Fruit fly (Drosophila melanogaster) whole organism, embryonic: ENCODE measurements around the gene mRpS18B.

Experiments used
- Abd-B ChIP-seq: fragments of 200-800 bp; sonication (Bioruptor generic); optimal IDR thresholded peaks from 2 replicates; lab custom pipeline; 2018; ENCODE audit warnings: missing biosample characterization, mild to moderate bottlenecking, missing genetic modification characterization, moderate library complexity
- Atf-2 ChIP-seq: fragments of 200-800 bp; sonication (Bioruptor generic); optimal IDR thresholded peaks from 2 replicates; lab custom pipeline; 2016; ENCODE audit warnings: missing biosample characterization, missing genetic modification characterization
- CG10209 ChIP-seq: fragments of 200-800 bp; sonication (Bioruptor generic); optimal IDR thresholded peaks from 3 replicates; lab custom pipeline; 2017; ENCODE audit warnings: missing biosample characterization, mild to moderate bottlenecking, missing genetic modification characterization, missing genetic modification reagents
- CG10565 ChIP-seq: fragments of 200-800 bp; sonication (Bioruptor generic); optimal IDR thresholded peaks from 3 replicates; lab custom pipeline; 2016; ENCODE audit warnings: missing biosample characterization, mild to moderate bottlenecking, missing genetic modification characterization
- CG11696 ChIP-seq: fragments of 200-800 bp; sonication (Bioruptor generic); IDR thresholded peaks from 2 replicates; pipeline ENCODE4 v1.3.6; 2022; ENCODE audit warnings: missing biosample characterization, missing genetic modification characterization
- CG13123 ChIP-seq: fragments of 200-800 bp; sonication (Bioruptor generic); optimal IDR thresholded peaks from 2 replicates; lab custom pipeline; 2016; ENCODE audit warnings: missing biosample characterization, missing genetic modification characterization
- CG13894 ChIP-seq: fragments of 200-800 bp; sonication (Bioruptor generic); optimal IDR thresholded peaks from 3 replicates; lab custom pipeline; 2018; ENCODE audit warnings: missing biosample characterization, mild to moderate bottlenecking, missing genetic modification characterization, moderate library complexity
- CG15011 ChIP-seq: fragments of 200-800 bp; sonication (Bioruptor generic); optimal IDR thresholded peaks from 3 replicates; lab custom pipeline; 2018; ENCODE audit warnings: missing biosample characterization, mild to moderate bottlenecking, missing genetic modification characterization
- CG1792 ChIP-seq: fragments of 200-800 bp; sonication (Bioruptor generic); optimal IDR thresholded peaks from 2 replicates; lab custom pipeline; 2016; ENCODE audit warnings: missing biosample characterization, missing genetic modification characterization
- CG18262 ChIP-seq: fragments of 200-800 bp; optimal IDR thresholded peaks from 3 replicates; lab custom pipeline; 2019; ENCODE audit warnings: missing biosample characterization, mild to moderate bottlenecking, missing genetic modification characterization, moderate library complexity
- CG4617 ChIP-seq: fragments of 200-800 bp; sonication (Bioruptor generic); optimal IDR thresholded peaks from 3 replicates; lab custom pipeline; 2016; ENCODE audit warnings: missing biosample characterization, missing genetic modification characterization, borderline replicate concordance
- CG6175 ChIP-seq: fragments of 200-800 bp; sonication (Bioruptor generic); IDR thresholded peaks from 3 replicates; pipeline ENCODE4 v1.3.6; 2022; ENCODE audit warnings: missing biosample characterization, missing genetic modification characterization
- CG6765 ChIP-seq: fragments of 200-800 bp; sonication (Bioruptor generic); optimal IDR thresholded peaks from 3 replicates; lab custom pipeline; 2017; ENCODE audit warnings: missing biosample characterization, mild to moderate bottlenecking, missing genetic modification characterization
- CG7271 ChIP-seq: fragments of 200-800 bp; sonication (Bioruptor generic); optimal IDR thresholded peaks from 2 replicates; lab custom pipeline; 2018; ENCODE audit warnings: missing biosample characterization, mild to moderate bottlenecking, missing genetic modification characterization, moderate library complexity
- CG7786 ChIP-seq: fragments of 200-800 bp; sonication (Bioruptor generic); optimal IDR thresholded peaks from 2 replicates; lab custom pipeline; 2016; ENCODE audit warnings: missing biosample characterization, missing genetic modification characterization
- CTCF ChIP-seq: fragments of 200-800 bp; sonication (Bioruptor generic); optimal IDR thresholded peaks from 2 replicates; lab custom pipeline; 2017; ENCODE audit warnings: missing biosample characterization, mild to moderate bottlenecking, missing genetic modification characterization, moderate library complexity
- CrebB ChIP-seq: fragments of 200-800 bp; sonication (Bioruptor generic); optimal IDR thresholded peaks from 3 replicates; lab custom pipeline; 2018; ENCODE audit warnings: missing biosample characterization, mild to moderate bottlenecking, missing genetic modification characterization
- D ChIP-seq, 2 experiments: fragments of 200-800 bp in 1 of 2; fragments of >200 bp in 1 of 2; sonication (Bioruptor generic) in 1 of 2; optimal IDR thresholded peaks; 2 replicates in 1 of 2; 3 replicates in 1 of 2; lab custom pipeline; 2017; ENCODE audit warnings: mild to moderate bottlenecking in 1 of 2, missing biosample characterization in 1 of 2, missing genetic modification characterization in 1 of 2, missing genetic modification reagents in 1 of 2
- Dip2 ChIP-seq: fragments of 200-800 bp; sonication (Bioruptor generic); IDR thresholded peaks from 2 replicates; pipeline ENCODE4 v1.3.6; 2022; ENCODE audit warnings: missing biosample characterization, missing genetic modification characterization
- Hmx ChIP-seq: fragments of 200-800 bp; sonication (Bioruptor generic); optimal IDR thresholded peaks from 2 replicates; lab custom pipeline; 2016; ENCODE audit warnings: missing biosample characterization, missing genetic modification characterization
- Hsf ChIP-seq: fragments of 200-800 bp; sonication (Bioruptor generic); optimal IDR thresholded peaks from 3 replicates; lab custom pipeline; 2016; ENCODE audit warnings: missing biosample characterization, missing genetic modification characterization
- Oaz ChIP-seq: fragments of 200-800 bp; sonication (Bioruptor generic); IDR thresholded peaks from 2 replicates; pipeline ENCODE4 v1.3.6; 2022; ENCODE audit warnings: missing biosample characterization, missing genetic modification characterization
- Rx ChIP-seq: fragments of 200-800 bp; sonication (Bioruptor generic); IDR thresholded peaks from 2 replicates; pipeline ENCODE4 v1.3.6; 2022; ENCODE audit warnings: missing biosample characterization, missing genetic modification characterization
- Side ChIP-seq: fragments of 200-800 bp; sonication (Bioruptor generic); optimal IDR thresholded peaks from 2 replicates; lab custom pipeline; 2016; ENCODE audit warnings: missing biosample characterization, missing genetic modification characterization
- Sry-δ ChIP-seq: fragments of 200-800 bp; sonication (Bioruptor generic); optimal IDR thresholded peaks from 2 replicates; lab custom pipeline; 2016; ENCODE audit warnings: missing biosample characterization, missing genetic modification characterization
- Vsx1 ChIP-seq: fragments of 200-800 bp; sonication (Bioruptor generic); optimal IDR thresholded peaks from 2 replicates; lab custom pipeline; 2017; ENCODE audit warnings: missing biosample characterization, mild to moderate bottlenecking, missing genetic modification characterization, missing genetic modification reagents
- YL-1 ChIP-seq: fragments of 200-800 bp; sonication (Bioruptor generic); optimal IDR thresholded peaks from 3 replicates; lab custom pipeline; 2017; ENCODE audit warnings: missing biosample characterization, mild to moderate bottlenecking, missing genetic modification characterization
- ap ChIP-seq: fragments of 200-800 bp; sonication (Bioruptor generic); IDR thresholded peaks from 2 replicates; pipeline ENCODE4 v1.3.6; 2022; ENCODE audit warnings: missing biosample characterization, missing genetic modification characterization
- caup ChIP-seq: fragments of 200-800 bp; sonication (Bioruptor generic); optimal IDR thresholded peaks from 3 replicates; lab custom pipeline; 2017; ENCODE audit warnings: missing biosample characterization, mild to moderate bottlenecking, missing genetic modification characterization, moderate library complexity; ENCODE audit not compliant: severe bottlenecking
- chinmo ChIP-seq: fragments of 200-800 bp; sonication (Bioruptor generic); IDR thresholded peaks from 4 replicates; pipeline ENCODE4 v1.3.6; 2022; ENCODE audit warnings: missing biosample characterization, missing genetic modification characterization; ENCODE audit not compliant: partially characterized antibody
- ci ChIP-seq: fragments of 200-800 bp; sonication (Bioruptor generic); IDR thresholded peaks from 3 replicates; pipeline ENCODE4 v1.3.6; 2022; ENCODE audit warnings: missing biosample characterization, missing genetic modification characterization
- crp ChIP-seq, 2 experiments: fragments of 200-800 bp; sonication (Bioruptor generic); optimal IDR thresholded peaks; 2 replicates in 1 of 2; 3 replicates in 1 of 2; lab custom pipeline; 2017; ENCODE audit warnings: missing biosample characterization in 2 of 2, missing genetic modification characterization in 2 of 2, mild to moderate bottlenecking in 1 of 2, moderate library complexity in 1 of 2
- danr ChIP-seq: fragments of 200-800 bp; sonication (Bioruptor generic); IDR thresholded peaks from 2 replicates; pipeline ENCODE4 v1.3.6; 2022; ENCODE audit warnings: missing biosample characterization, missing genetic modification characterization
- dysf ChIP-seq: fragments of 200-800 bp; sonication (Bioruptor generic); IDR thresholded peaks from 3 replicates; pipeline ENCODE4 v1.3.6; 2022; ENCODE audit warnings: missing biosample characterization, missing genetic modification characterization
- eve ChIP-seq, 2 experiments: fragments of >200 bp; optimal IDR thresholded peaks; 2 replicates each; lab custom pipeline; 2017; ENCODE audit warnings: missing biosample characterization in 2 of 2, missing genetic modification characterization in 2 of 2
- fd102C ChIP-seq: fragments of 200-800 bp; sonication (Bioruptor generic); optimal IDR thresholded peaks from 2 replicates; lab custom pipeline; 2018; ENCODE audit warnings: missing biosample characterization, mild to moderate bottlenecking, missing genetic modification characterization, moderate library complexity
- gro ChIP-seq: fragments of 200-800 bp; sonication (Bioruptor generic); optimal IDR thresholded peaks from 2 replicates; lab custom pipeline; 2016; ENCODE audit warnings: missing biosample characterization, missing genetic modification characterization
- jumu ChIP-seq: fragments of 200-800 bp; sonication (Bioruptor generic); optimal IDR thresholded peaks from 3 replicates; lab custom pipeline; 2016; ENCODE audit warnings: missing biosample characterization, missing genetic modification characterization
- lbe ChIP-seq: fragments of 200-800 bp; sonication (Bioruptor generic); optimal IDR thresholded peaks from 2 replicates; lab custom pipeline; 2016; ENCODE audit warnings: missing biosample characterization, mild to moderate bottlenecking, missing genetic modification characterization
- pan ChIP-seq, 4 experiments: fragments of >200 bp in 3 of 4; fragments of 200-800 bp in 1 of 4; sonication (Bioruptor generic) in 1 of 4; optimal IDR thresholded peaks in 3 of 4; IDR thresholded peaks in 1 of 4; 2 replicates each; pipeline versions ENCODE4 v1.3.6 to Lab custom; 2017 to 2022; ENCODE audit warnings: missing biosample characterization in 2 of 4, missing genetic modification characterization in 2 of 4, mixed read lengths in 1 of 4
- row ChIP-seq: fragments of 200-800 bp; sonication (Bioruptor generic); IDR thresholded peaks from 3 replicates; pipeline ENCODE4 v1.3.6; 2022; ENCODE audit warnings: missing biosample characterization, missing genetic modification characterization
- run ChIP-seq: fragments of 200-800 bp; sonication (Bioruptor generic); optimal IDR thresholded peaks from 3 replicates; lab custom pipeline; 2018; ENCODE audit warnings: missing biosample characterization, mild to moderate bottlenecking, missing genetic modification characterization
- seq ChIP-seq: fragments of 200-800 bp; sonication (Bioruptor generic); IDR thresholded peaks from 2 replicates; pipeline ENCODE4 v1.3.6; 2022; ENCODE audit warnings: missing biosample characterization, missing genetic modification characterization
- sim ChIP-seq: fragments of 200-800 bp; sonication (Bioruptor generic); IDR thresholded peaks from 2 replicates; pipeline ENCODE4 v1.3.6; 2022; ENCODE audit warnings: missing biosample characterization, missing genetic modification characterization
- so ChIP-seq: fragments of 200-800 bp; sonication (Bioruptor generic); IDR thresholded peaks from 3 replicates; pipeline ENCODE4 v1.3.6; 2022; ENCODE audit warnings: missing biosample characterization, missing genetic modification characterization
- sob ChIP-seq: fragments of 200-800 bp; sonication (Bioruptor generic); IDR thresholded peaks from 2 replicates; pipeline ENCODE4 v1.3.6; 2022; ENCODE audit warnings: missing biosample characterization, missing genetic modification characterization
- tll ChIP-seq, 2 experiments: fragments of 200-800 bp in 1 of 2; fragments of >200 bp in 1 of 2; sonication (Bioruptor generic) in 1 of 2; optimal IDR thresholded peaks; 2 replicates each; lab custom pipeline; 2017 to 2019; ENCODE audit warnings: missing biosample characterization in 2 of 2, missing genetic modification characterization in 2 of 2, mild to moderate bottlenecking in 1 of 2, moderate library complexity in 1 of 2
- ttk ChIP-seq: fragments of 200-800 bp; sonication (Bioruptor generic); IDR thresholded peaks from 2 replicates; pipeline ENCODE4 v2.1.2; 2022; ENCODE audit warnings: missing biosample characterization, missing genetic modification characterization
- wor ChIP-seq: fragments of 200-800 bp; sonication (Bioruptor generic); IDR thresholded peaks from 2 replicates; pipeline ENCODE4 v1.3.6; 2022; ENCODE audit warnings: missing biosample characterization, missing genetic modification characterization

mRpS18B gene

dm6 chr2L:20075234-20075803 is 21.7 kb downstream of the mRpS18B start, which contains the start of the genes pr and neb (continued):
- TF ChIP-seq Atf-2 (GFP tag; lab: Kevin White, UChicago): no peak
- TF ChIP-seq wor: peak; percentile 43; the same call in 1 of the 2 replicates
- peak; percentile 48; the same call in 1 of the 3 replicates for TF ChIP-seq so (GFP tag; lab: Robert Waterston, UW)
- peak; percentile 25 for TF ChIP-seq Hsf (GFP tag; lab: Kevin White, UChicago)
- TF ChIP-seq Side: no peak
- peak; percentile 61 for TF ChIP-seq Abd-B
- peak; percentile 92 for TF ChIP-seq Sry-δ
- peak; percentile 52 to 86 for TF ChIP-seq crp (GFP tag; optimal IDR thresholded peaks at IDR 0.05; lab: Kevin White, UChicago)
- peak; percentile 48 for TF ChIP-seq YL-1 (GFP tag; lab: Kevin White, UChicago)
- TF ChIP-seq run: no peak
- no peak for TF ChIP-seq CG7786 (GFP tag; lab: Kevin White, UChicago)
- peak; percentile 77 for TF ChIP-seq sob (GFP tag; lab: Robert Waterston, UW)
- no peak for TF ChIP-seq sim (GFP tag; lab: Robert Waterston, UW)
- peak; percentile 41 for TF ChIP-seq caup (GFP tag; lab: Kevin White, UChicago)
- peak; percentile 57; the same call in 1 of the 2 replicates for TF ChIP-seq ttk (GFP tag; lab: Robert Waterston, UW)
- peak in 1 of 2 experiments; percentile 2 for TF ChIP-seq eve (GFP tag; optimal IDR thresholded peaks at IDR 0.05; lab: Kevin White, UChicago)
- no peak for TF ChIP-seq Rx
- peak; percentile 25 for TF ChIP-seq CG4617
- TF ChIP-seq CG13123 (GFP tag; lab: Kevin White, UChicago): peak; percentile 50
- TF ChIP-seq CG15011 (GFP tag; lab: Kevin White, UChicago): no peak
- TF ChIP-seq CG7271 (tag; lab: Kevin White, UChicago): no peak
- TF ChIP-seq D (optimal IDR thresholded peaks at IDR 0.05; lab: Kevin White, UChicago): no peak
- TF ChIP-seq D (GFP tag; optimal IDR thresholded peaks at IDR 0.05; lab: Kevin White, UChicago): no peak
- peak; percentile 33; the same call in 1 of the 2 replicates for TF ChIP-seq Oaz (GFP tag; lab: Robert Waterston, UW)
- peak; percentile 52 for TF ChIP-seq lbe (GFP tag; lab: Kevin White, UChicago)
- no peak for TF ChIP-seq Hmx (GFP tag; lab: Kevin White, UChicago)
- peak; percentile 7 for TF ChIP-seq gro (GFP tag; lab: Kevin White, UChicago)
- peak; percentile 63; the same call in 2 of the 3 replicates for TF ChIP-seq dysf (GFP tag; lab: Robert Waterston, UW)
- 0 out of 4 replicates have a peak, but pooled peaks have one; percentile 35 for TF ChIP-seq chinmo (GFP tag; lab: Robert Waterston, UW)
- peak; percentile 48; the same call in 1 of the 2 replicates for TF ChIP-seq seq
- peak; percentile 24 for TF ChIP-seq CG18262 (tag; lab: Kevin White, UChicago)
- no peak for TF ChIP-seq CG10565 (GFP tag; lab: Kevin White, UChicago)
- TF ChIP-seq Vsx1 (GFP tag; lab: Kevin White, UChicago): peak; percentile 70
- TF ChIP-seq CG10209: peak; percentile 46
- TF ChIP-seq Dip2 (GFP tag; lab: Robert Waterston, UW): no peak
- TF ChIP-seq CG13894 (tag; lab: Kevin White, UChicago): no peak
- no peak for TF ChIP-seq fd102C (GFP tag; lab: Kevin White, UChicago)
- TF ChIP-seq CG11696 (GFP tag; lab: Robert Waterston, UW): no peak
- peak; percentile 13 for TF ChIP-seq jumu
- peak; percentile 73 for TF ChIP-seq ci (GFP tag; lab: Robert Waterston, UW)
- TF ChIP-seq tll (GFP tag; optimal IDR thresholded peaks at IDR 0.05; lab: Kevin White, UChicago): peak in 1 of 2 experiments; percentile 34
- no peak for TF ChIP-seq danr (GFP tag; lab: Robert Waterston, UW)
- TF ChIP-seq CTCF (GFP tag; lab: Kevin White, UChicago): no peak
- peak; percentile 36; the same call in 1 of the 2 replicates for TF ChIP-seq ap (GFP tag; lab: Robert Waterston, UW)
- no peak for TF ChIP-seq CG6175
- no peak for TF ChIP-seq CG6765 (GFP tag; lab: Kevin White, UChicago)
- TF ChIP-seq CG1792 (GFP tag; lab: Kevin White, UChicago): no peak
- TF ChIP-seq CrebB (tag; lab: Kevin White, UChicago): peak; percentile 51
- TF ChIP-seq pan (optimal IDR thresholded peaks at IDR 0.05; lab: Kevin White, UChicago): no peak
- no peak for TF ChIP-seq pan (GFP tag; optimal IDR thresholded peaks at IDR 0.05 in 1 of 2, IDR thresholded peaks at IDR 0.05 in 1 of 2)
- TF ChIP-seq row (GFP tag; lab: Robert Waterston, UW): peak; percentile 83
